Fruit fly (Drosophila melanogaster) whole organism, prepupa: ENCODE results near the gene mRpL45.
A peak's percentile ranks its signal among the peaks of the same experiment; 100 is the strongest.

Experiments
- Blimp-1 ChIP-seq: fragments of 200-800 bp; sonication (Bioruptor generic); optimal IDR thresholded peaks from 3 replicates; lab custom pipeline; 2017; ENCODE audit warnings: missing biosample characterization, missing genetic modification characterization, mild to moderate bottlenecking, moderate library complexity, missing genetic modification reagents
- CG10631 ChIP-seq: fragments of 200-800 bp; sonication (Bioruptor generic); optimal IDR thresholded peaks from 2 replicates; lab custom pipeline; 2016; ENCODE audit warnings: missing biosample characterization, missing genetic modification characterization
- CG11762 ChIP-seq: fragments of 200-800 bp; sonication (Bioruptor generic); optimal IDR thresholded peaks from 3 replicates; lab custom pipeline; 2016; ENCODE audit warnings: missing biosample characterization, missing genetic modification characterization; ENCODE audit not compliant: insufficient read depth
- CG15336 ChIP-seq: fragments of 200-800 bp; sonication (Bioruptor generic); IDR thresholded peaks from 2 replicates; pipeline ENCODE4 v1.3.6; 2022; ENCODE audit warnings: missing biosample characterization, missing genetic modification characterization
- CG1621 ChIP-seq: fragments of 200-800 bp; sonication (Bioruptor generic); optimal IDR thresholded peaks from 3 replicates; lab custom pipeline; 2018; ENCODE audit warnings: missing biosample characterization, mild to moderate bottlenecking, missing genetic modification characterization
- CG16779 ChIP-seq: fragments of 200-800 bp; sonication (Bioruptor generic); optimal IDR thresholded peaks from 3 replicates; lab custom pipeline; 2017; ENCODE audit warnings: missing biosample characterization, mild to moderate bottlenecking, missing genetic modification characterization
- CG31627 ChIP-seq: fragments of 200-800 bp; sonication (Bioruptor generic); optimal IDR thresholded peaks from 3 replicates; lab custom pipeline; 2016; ENCODE audit warnings: missing biosample characterization, missing genetic modification characterization
- CG34406 ChIP-seq: fragments of 200-800 bp; sonication (Bioruptor generic); optimal IDR thresholded peaks from 3 replicates; lab custom pipeline; 2016; ENCODE audit warnings: missing biosample characterization, missing genetic modification characterization
- CG3919 ChIP-seq: fragments of 200-800 bp; sonication (Bioruptor generic); optimal IDR thresholded peaks from 3 replicates; lab custom pipeline; 2016; ENCODE audit warnings: missing biosample characterization, missing genetic modification characterization
- CG4318 ChIP-seq: fragments of 200-800 bp; sonication (Bioruptor generic); optimal IDR thresholded peaks from 3 replicates; lab custom pipeline; 2017; ENCODE audit warnings: missing biosample characterization, mild to moderate bottlenecking, missing genetic modification characterization
- CG6163 ChIP-seq: fragments of 200-800 bp; sonication (Bioruptor generic); IDR thresholded peaks from 3 replicates; pipeline ENCODE4 v1.3.6; 2022; ENCODE audit warnings: missing biosample characterization, missing genetic modification characterization
- CG6854 ChIP-seq: fragments of 200-800 bp; sonication (Bioruptor generic); optimal IDR thresholded peaks from 2 replicates; lab custom pipeline; 2017; ENCODE audit warnings: missing biosample characterization, mild to moderate bottlenecking, missing genetic modification characterization
- CG7368 ChIP-seq: fragments of 200-800 bp; sonication (Bioruptor generic); optimal IDR thresholded peaks from 3 replicates; lab custom pipeline; 2016; ENCODE audit warnings: missing biosample characterization, missing genetic modification characterization
- CG8119 ChIP-seq: fragments of 200-800 bp; sonication (Bioruptor generic); IDR thresholded peaks from 3 replicates; pipeline ENCODE4 v1.3.6; 2022; ENCODE audit warnings: missing biosample characterization, missing genetic modification characterization
- CG8319 ChIP-seq: fragments of 200-800 bp; sonication (Bioruptor generic); optimal IDR thresholded peaks from 3 replicates; lab custom pipeline; 2016; ENCODE audit warnings: missing biosample characterization, missing genetic modification characterization
- CG8632 ChIP-seq: fragments of 200-800 bp; sonication (Bioruptor generic); optimal IDR thresholded peaks from 3 replicates; lab custom pipeline; 2016; ENCODE audit warnings: missing biosample characterization, missing genetic modification characterization
- CG9139 ChIP-seq: fragments of 200-800 bp; sonication (Bioruptor generic); optimal IDR thresholded peaks from 3 replicates; lab custom pipeline; 2017; ENCODE audit warnings: missing biosample characterization, mild to moderate bottlenecking, missing genetic modification characterization
- Eip78C ChIP-seq: fragments of 200-800 bp; sonication (Bioruptor generic); peaks from one replicate; lab custom pipeline; 2016; ENCODE audit warnings: missing biosample characterization, missing genetic modification characterization
- Eip93F ChIP-seq: fragments of 200-800 bp; sonication (Bioruptor generic); optimal IDR thresholded peaks from 2 replicates; lab custom pipeline; 2016; ENCODE audit warnings: missing biosample characterization, mild to moderate bottlenecking, missing genetic modification characterization
- Ets21C ChIP-seq: fragments of 200-800 bp; sonication (Bioruptor generic); optimal IDR thresholded peaks from 3 replicates; lab custom pipeline; 2016; ENCODE audit warnings: missing biosample characterization, missing genetic modification characterization
- Ets96B ChIP-seq: fragments of 200-800 bp; optimal IDR thresholded peaks from 2 replicates; lab custom pipeline; 2019; ENCODE audit warnings: missing biosample characterization, mild to moderate bottlenecking, missing genetic modification characterization, moderate library complexity
- Hr39 ChIP-seq: fragments of 200-800 bp; sonication (Bioruptor generic); optimal IDR thresholded peaks from 2 replicates; lab custom pipeline; 2016; ENCODE audit warnings: missing biosample characterization, missing genetic modification characterization
- Lpt ChIP-seq: fragments of 200-800 bp; sonication (Bioruptor generic); optimal IDR thresholded peaks from 3 replicates; lab custom pipeline; 2016; ENCODE audit warnings: missing biosample characterization, missing genetic modification characterization
- OdsH ChIP-seq: fragments of 200-800 bp; sonication (Bioruptor generic); optimal IDR thresholded peaks from 3 replicates; lab custom pipeline; 2016; ENCODE audit warnings: missing biosample characterization, missing genetic modification characterization
- Smox ChIP-seq: fragments of 200-800 bp; sonication (Bioruptor generic); optimal IDR thresholded peaks from 3 replicates; lab custom pipeline; 2016; ENCODE audit warnings: missing biosample characterization, missing genetic modification characterization
- Sox102F ChIP-seq: fragments of 200-800 bp; sonication (Bioruptor generic); optimal IDR thresholded peaks from 2 replicates; lab custom pipeline; 2016; ENCODE audit warnings: missing biosample characterization, mild to moderate bottlenecking, missing genetic modification characterization
- Sox14 ChIP-seq: fragments of 200-800 bp; sonication (Bioruptor generic); optimal IDR thresholded peaks from 3 replicates; lab custom pipeline; 2016; ENCODE audit warnings: missing biosample characterization, missing genetic modification characterization
- Sox15 ChIP-seq: fragments of 200-800 bp; sonication (Bioruptor generic); optimal IDR thresholded peaks from 3 replicates; lab custom pipeline; 2016; ENCODE audit warnings: missing biosample characterization, missing genetic modification characterization
- achi ChIP-seq: fragments of 200-800 bp; sonication (Bioruptor generic); optimal IDR thresholded peaks from 3 replicates; lab custom pipeline; 2016; ENCODE audit warnings: missing biosample characterization, missing genetic modification characterization
- acj6 ChIP-seq: fragments of 200-800 bp; sonication (Bioruptor generic); optimal IDR thresholded peaks from 3 replicates; lab custom pipeline; 2016; ENCODE audit warnings: missing biosample characterization, missing genetic modification characterization
- dac ChIP-seq: fragments of 200-800 bp; sonication (Bioruptor generic); optimal IDR thresholded peaks from 2 replicates; lab custom pipeline; 2017; ENCODE audit warnings: missing biosample characterization, mild to moderate bottlenecking, missing genetic modification characterization
- dsx ChIP-seq: fragments of 200-800 bp; optimal IDR thresholded peaks from 3 replicates; lab custom pipeline; 2019; ENCODE audit warnings: missing biosample characterization, mild to moderate bottlenecking, missing genetic modification characterization, moderate library complexity; ENCODE audit not compliant: poor library complexity, severe bottlenecking
- esn ChIP-seq: fragments of 200-800 bp; sonication (Bioruptor generic); optimal IDR thresholded peaks from 2 replicates; lab custom pipeline; 2016; ENCODE audit warnings: missing biosample characterization, mild to moderate bottlenecking, missing genetic modification characterization, moderate library complexity
- fd85E ChIP-seq: fragments of 200-800 bp; sonication (Bioruptor generic); optimal IDR thresholded peaks from 3 replicates; lab custom pipeline; 2016; ENCODE audit warnings: missing biosample characterization, missing genetic modification characterization
- fkh ChIP-seq: fragments of 200-800 bp; sonication (Bioruptor generic); optimal IDR thresholded peaks from 3 replicates; lab custom pipeline; 2017; ENCODE audit warnings: missing biosample characterization, mild to moderate bottlenecking, missing genetic modification characterization, moderate library complexity
- net ChIP-seq: fragments of 200-800 bp; sonication (Bioruptor generic); optimal IDR thresholded peaks from 3 replicates; lab custom pipeline; 2016; ENCODE audit warnings: missing biosample characterization, missing genetic modification characterization
- pdm3 ChIP-seq: fragments of 200-800 bp; sonication (Bioruptor generic); optimal IDR thresholded peaks from 3 replicates; lab custom pipeline; 2016; ENCODE audit warnings: missing biosample characterization, missing genetic modification characterization
- salr ChIP-seq, 2 experiments: fragments of 200-800 bp; sonication (Bioruptor generic); optimal IDR thresholded peaks; 3 replicates each; lab custom pipeline; 2016 to 2018; ENCODE audit warnings: missing biosample characterization in 2 of 2, missing genetic modification characterization in 2 of 2, mild to moderate bottlenecking in 1 of 2
- spab ChIP-seq: fragments of 200-800 bp; sonication (Bioruptor generic); optimal IDR thresholded peaks from 2 replicates; lab custom pipeline; 2017; ENCODE audit warnings: missing biosample characterization, mild to moderate bottlenecking, missing genetic modification characterization, missing genetic modification reagents
- ss ChIP-seq, 2 experiments: fragments of 200-800 bp; sonication (Bioruptor generic); optimal IDR thresholded peaks; 2 replicates in 1 of 2; 3 replicates in 1 of 2; lab custom pipeline; 2017 to 2018; ENCODE audit warnings: mild to moderate bottlenecking in 2 of 2, missing biosample characterization in 2 of 2, missing genetic modification characterization in 2 of 2, moderate library complexity in 1 of 2

Gene mRpL45

dm6 chr3R:22667284-22667958, 49.1 kb downstream of the mRpL45 start (continued):
- TF ChIP-seq CG31627 (GFP tag; lab: Kevin White, UChicago) (peak; percentile 95), CG16779 (tag; lab: Kevin White, UChicago) (peak; percentile 79), Ets21C (GFP tag; lab: Kevin White, UChicago) (peak; percentile 87), Eip78C (GFP tag; lab: Kevin White, UChicago) (peak; percentile 99), Blimp-1 (GFP tag; lab: Kevin White, UChicago) (peak; percentile 97), Smox (GFP tag; lab: Kevin White, UChicago) (peak; percentile 95), CG10631 (GFP tag; lab: Kevin White, UChicago) (peak; percentile 92), Sox102F (GFP tag; lab: Kevin White, UChicago) (peak; percentile 90), CG8119 (peak; percentile 96), ss (GFP tag; optimal IDR thresholded peaks at IDR 0.05; lab: Kevin White, UChicago) (peak; percentile 91 to 96), dsx (peak; percentile 97), CG6163 (GFP tag; lab: Robert Waterston, UW) (peak; percentile 93), CG7368 (peak; percentile 93), CG1621 (tag; lab: Kevin White, UChicago) (peak; percentile 79), spab (GFP tag; lab: Kevin White, UChicago) (peak; percentile 95), CG8632 (GFP tag; lab: Kevin White, UChicago) (peak; percentile 92), CG9139 (GFP tag; lab: Kevin White, UChicago) (peak; percentile 91), pdm3 (GFP tag; lab: Kevin White, UChicago) (peak; percentile 97), esn (GFP tag; lab: Kevin White, UChicago) (peak; percentile 95), acj6 (GFP tag; lab: Kevin White, UChicago) (peak; percentile 94), net (GFP tag; lab: Kevin White, UChicago) (peak; percentile 93), Sox14 (GFP tag; lab: Kevin White, UChicago) (peak; percentile 96), OdsH (peak; percentile 95), CG3919 (GFP tag; lab: Kevin White, UChicago) (peak; percentile 97), dac (GFP tag; lab: Kevin White, UChicago) (peak; percentile 77), CG8319 (GFP tag; lab: Kevin White, UChicago) (peak; percentile 94), fkh (GFP tag; lab: Kevin White, UChicago) (peak; percentile 1), Ets96B (peak; percentile 97), CG4318 (GFP tag; lab: Kevin White, UChicago) (peak; percentile 91), salr (GFP tag; optimal IDR thresholded peaks at IDR 0.05; lab: Kevin White, UChicago) (peak; percentile 82 to 97), Hr39 (GFP tag; lab: Kevin White, UChicago) (peak; percentile 95), CG34406 (peak; percentile 95), fd85E (GFP tag; lab: Kevin White, UChicago) (peak; percentile 76), Lpt (GFP tag; lab: Kevin White, UChicago) (peak; percentile 95), achi (peak; percentile 93), CG6854 (peak; percentile 65), Eip93F (GFP tag; lab: Kevin White, UChicago) (no peak)

dm6 chr3R:22667959-22668316, 49.6 kb downstream of the mRpL45 start:
- no peak for TF ChIP-seq net (GFP tag; lab: Kevin White, UChicago)
- TF ChIP-seq CG11762 (GFP tag; lab: Kevin White, UChicago), result no peak
- TF ChIP-seq CG15336 (GFP tag; lab: Robert Waterston, UW), result no peak
- TF ChIP-seq Sox14 (GFP tag; lab: Kevin White, UChicago), result no peak
- no peak for TF ChIP-seq CG1621 (tag; lab: Kevin White, UChicago)
- no peak for TF ChIP-seq pdm3 (GFP tag; lab: Kevin White, UChicago)
- TF ChIP-seq ss (GFP tag; optimal IDR thresholded peaks at IDR 0.05; lab: Kevin White, UChicago), result no peak
- no peak for TF ChIP-seq OdsH
- no peak for TF ChIP-seq Eip93F (GFP tag; lab: Kevin White, UChicago)
- TF ChIP-seq Sox15 (GFP tag; lab: Kevin White, UChicago), result no peak
- no peak for TF ChIP-seq fkh (GFP tag; lab: Kevin White, UChicago)
- TF ChIP-seq esn (GFP tag; lab: Kevin White, UChicago), result no peak
- no peak for TF ChIP-seq CG16779 (tag; lab: Kevin White, UChicago)
